Worm (Caenorhabditis elegans) whole organism, L1 larva: ENCODE measurements around the gene K01D12.20.

Experiments
- C16A3.4 ChIP-seq: fragments of 150-350 bp; optimal IDR thresholded peaks from 2 replicates; lab custom pipeline; 2014; ENCODE audit warnings: missing biosample characterization, missing genetic modification characterization
- aha-1 ChIP-seq: fragments of 150-350 bp; optimal IDR thresholded peaks from 2 replicates; lab custom pipeline; 2014; ENCODE audit warnings: missing biosample characterization, missing genetic modification characterization
- ama-1 ChIP-seq: fragments of 150-350 bp; optimal IDR thresholded peaks from 2 replicates; lab custom pipeline; 2014
- blmp-1 ChIP-seq: fragments of 150-350 bp; optimal IDR thresholded peaks from 2 replicates; lab custom pipeline; 2014; ENCODE audit warnings: missing biosample characterization, missing genetic modification characterization
- ceh-8 ChIP-seq: fragments of 200-800 bp; sonication (Bioruptor generic); optimal IDR thresholded peaks from 2 replicates; lab custom pipeline; 2018; ENCODE audit warnings: mild to moderate bottlenecking, missing genetic modification characterization, moderate library complexity, missing compliant biosample characterization
- dpl-1 ChIP-seq, 3 experiments: fragments of 150-350 bp in 2 of 3; sonication (generic microtip) in 1 of 3; optimal IDR thresholded peaks; 2 replicates each; lab custom pipeline; 2014 to 2017; ENCODE audit warnings: missing biosample characterization in 3 of 3, missing genetic modification characterization in 3 of 3, missing genetic modification reagents in 3 of 3
- dsc-1 ChIP-seq: sonication (generic microtip); optimal IDR thresholded peaks from 2 replicates; lab custom pipeline; 2016; ENCODE audit warnings: mild to moderate bottlenecking, missing genetic modification characterization, missing compliant biosample characterization
- efl-1 ChIP-seq, 4 experiments: fragments of 150-350 bp; optimal IDR thresholded peaks in 3 of 4; peaks in 1 of 4; 1 replicate in 1 of 4; 2 replicates in 3 of 4; lab custom pipeline; 2014; ENCODE audit warnings: missing biosample characterization in 2 of 4, missing genetic modification characterization in 2 of 4, missing genetic modification reagents in 2 of 4
- egl-13 ChIP-seq: sonication (generic microtip); optimal IDR thresholded peaks from 2 replicates; lab custom pipeline; 2016; ENCODE audit warnings: missing genotype, missing genetic modification reagents, missing genetic modification characterization, missing compliant biosample characterization
- egl-27 ChIP-seq, 2 experiments: fragments of 150-350 bp in 1 of 2; sonication (generic microtip); optimal IDR thresholded peaks; 3 replicates each; lab custom pipeline; 2017 to 2018; ENCODE audit warnings: missing biosample characterization in 2 of 2, missing genetic modification characterization in 2 of 2, missing genetic modification reagents in 2 of 2
- elt-3 ChIP-seq, 6 experiments: fragments of 150-350 bp in 1 of 6; sonication (generic microtip); optimal IDR thresholded peaks; 2 replicates each; lab custom pipeline; 2017 to 2018; ENCODE audit warnings: missing biosample characterization in 6 of 6, missing genetic modification characterization in 6 of 6, inconsistent platforms in 1 of 6
- ets-5 ChIP-seq: fragments of 200-800 bp; sonication (Bioruptor generic); IDR thresholded peaks from 2 replicates; pipeline ENCODE4 v1.3.6; 2022; ENCODE audit warnings: missing genetic modification characterization, missing compliant biosample characterization
- fkh-4 ChIP-seq: sonication (generic microtip); optimal IDR thresholded peaks from 2 replicates; lab custom pipeline; 2016; ENCODE audit warnings: missing compliant biosample characterization, missing genetic modification characterization, borderline replicate concordance
- hlh-4 ChIP-seq: sonication (generic microtip); optimal IDR thresholded peaks from 2 replicates; lab custom pipeline; 2016; ENCODE audit warnings: mild to moderate bottlenecking, missing genetic modification characterization, missing compliant biosample characterization
- hpl-2 ChIP-seq: fragments of 150-350 bp; optimal IDR thresholded peaks from 2 replicates; lab custom pipeline; 2014; ENCODE audit warnings: missing biosample characterization, missing genetic modification reagents, missing genetic modification characterization
- irx-1 ChIP-seq: sonication (generic microtip); optimal IDR thresholded peaks from 2 replicates; lab custom pipeline; 2016; ENCODE audit warnings: missing genetic modification characterization, missing compliant biosample characterization
- lin-14 ChIP-seq: fragments of 200-800 bp; sonication (Bioruptor generic); optimal IDR thresholded peaks from 2 replicates; lab custom pipeline; 2018; ENCODE audit warnings: mild to moderate bottlenecking, missing genetic modification characterization, moderate library complexity, missing compliant biosample characterization
- lin-39 ChIP-seq: fragments of 150-350 bp; optimal IDR thresholded peaks from 2 replicates; lab custom pipeline; 2014; ENCODE audit warnings: missing biosample characterization, missing genetic modification reagents, missing genetic modification characterization
- lsy-2 ChIP-seq, 2 experiments: fragments of 150-350 bp; optimal IDR thresholded peaks; 2 replicates each; lab custom pipeline; 2014; ENCODE audit warnings: missing biosample characterization in 2 of 2, missing genetic modification characterization in 2 of 2
- mdl-1 ChIP-seq, 2 experiments: fragments of 150-350 bp; optimal IDR thresholded peaks; 2 replicates each; lab custom pipeline; 2014 to 2017; ENCODE audit warnings: missing biosample characterization in 2 of 2, missing genetic modification characterization in 2 of 2, inconsistent platforms in 1 of 2
- nhr-12 ChIP-seq: sonication (generic microtip); optimal IDR thresholded peaks from 2 replicates; lab custom pipeline; 2017; ENCODE audit warnings: missing biosample characterization, missing genetic modification characterization
- nhr-19 ChIP-seq: fragments of 200-800 bp; sonication (Bioruptor generic); conservative IDR thresholded peaks from 2 replicates; pipeline ENCODE4 v1.3.6; 2022; ENCODE audit warnings: missing genetic modification characterization, missing compliant biosample characterization
- nhr-20 ChIP-seq: sonication (generic microtip); optimal IDR thresholded peaks from 2 replicates; lab custom pipeline; 2016; ENCODE audit warnings: mild to moderate bottlenecking, missing genetic modification characterization, missing compliant biosample characterization
- nhr-71 ChIP-seq: sonication (generic microtip); optimal IDR thresholded peaks from 2 replicates; lab custom pipeline; 2016; ENCODE audit warnings: mild to moderate bottlenecking, missing genetic modification characterization, moderate library complexity, missing compliant biosample characterization
- nhr-77 ChIP-seq: fragments of 150-350 bp; optimal IDR thresholded peaks from 2 replicates; lab custom pipeline; 2014; ENCODE audit warnings: missing biosample characterization, missing genetic modification characterization
- nhr-84 ChIP-seq: sonication (generic microtip); optimal IDR thresholded peaks from 2 replicates; lab custom pipeline; 2017; ENCODE audit warnings: missing biosample characterization, missing genetic modification characterization
- nhr-85 ChIP-seq: sonication (generic microtip); peaks from one replicate; lab custom pipeline; 2016; ENCODE audit warnings: missing genetic modification characterization, inconsistent platforms, missing compliant biosample characterization
- nhr-90 ChIP-seq: sonication (generic microtip); optimal IDR thresholded peaks from 2 replicates; lab custom pipeline; 2016; ENCODE audit warnings: mild to moderate bottlenecking, missing genetic modification characterization, missing compliant biosample characterization; ENCODE audit not compliant: poor library complexity
- pax-3 ChIP-seq: fragments of 200-800 bp; sonication (Bioruptor generic); optimal IDR thresholded peaks from 2 replicates; lab custom pipeline; 2018; ENCODE audit warnings: mild to moderate bottlenecking, missing genetic modification characterization, moderate library complexity, missing compliant biosample characterization
- pqm-1 ChIP-seq: sonication (generic microtip); optimal IDR thresholded peaks from 3 replicates; lab custom pipeline; 2017; ENCODE audit warnings: missing biosample characterization, missing genetic modification characterization
- sup-37 ChIP-seq: fragments of 200-800 bp; sonication (Bioruptor generic); optimal IDR thresholded peaks from 2 replicates; lab custom pipeline; 2018; ENCODE audit warnings: mild to moderate bottlenecking, missing genetic modification characterization, missing compliant biosample characterization
- vab-15 ChIP-seq: sonication (generic microtip); optimal IDR thresholded peaks from 2 replicates; lab custom pipeline; 2017; ENCODE audit warnings: missing genotype, mild to moderate bottlenecking, missing genetic modification characterization, missing compliant biosample characterization
- zag-1 ChIP-seq: fragments of 150-350 bp; optimal IDR thresholded peaks from 2 replicates; lab custom pipeline; 2014; ENCODE audit warnings: missing biosample characterization, missing genetic modification characterization
- zip-4 ChIP-seq: fragments of 200-800 bp; sonication (Bioruptor generic); optimal IDR thresholded peaks from 2 replicates; lab custom pipeline; 2018; ENCODE audit warnings: mild to moderate bottlenecking, missing genetic modification characterization, moderate library complexity, missing compliant biosample characterization
- ztf-11 ChIP-seq, 2 experiments: sonication (generic microtip); optimal IDR thresholded peaks; 2 replicates each; lab custom pipeline; 2016 to 2017; ENCODE audit warnings: missing genetic modification characterization in 2 of 2, missing biosample characterization in 1 of 2, missing compliant biosample characterization in 1 of 2

Gene K01D12.20

ce11 chrV:12353505-12353904, 47.1 kb downstream of the K01D12.20 start:
- no peak for TF ChIP-seq pqm-1
- no peak for TF ChIP-seq zag-1 (tag; lab: Kevin White, UChicago)
- no peak for TF ChIP-seq dsc-1
- no peak for TF ChIP-seq C16A3.4 (tag; lab: Kevin White, UChicago)
- TF ChIP-seq nhr-71: no peak
- TF ChIP-seq lin-39: no peak
- TF ChIP-seq nhr-12: no peak
- no peak for TF ChIP-seq blmp-1 (tag; lab: Kevin White, UChicago)
- no peak for TF ChIP-seq nhr-19 (GFP tag; lab: Robert Waterston, UW)
- no peak for TF ChIP-seq dpl-1 (GFP tag; optimal IDR thresholded peaks at IDR 0.05; lab: Kevin White, UChicago)
- no peak for TF ChIP-seq efl-1 (optimal IDR thresholded peaks at IDR 0.05; lab: Kevin White, UChicago)
- peak in 1 of 2 experiments; percentile 51 for TF ChIP-seq efl-1 (GFP tag; optimal IDR thresholded peaks at IDR 0.05 in 1 of 2; lab: Kevin White, UChicago)
- no peak for TF ChIP-seq nhr-77 (tag; lab: Kevin White, UChicago)
- TF ChIP-seq sup-37 (GFP tag; lab: Kevin White, UChicago): no peak
- TF ChIP-seq nhr-90 (tag; lab: Kevin White, UChicago): no peak
- TF ChIP-seq ceh-8 (GFP tag; lab: Kevin White, UChicago): peak; percentile 79
- TF ChIP-seq ets-5: no peak
- no peak for TF ChIP-seq nhr-84
- TF ChIP-seq hpl-2 (GFP tag; lab: Kevin White, UChicago): no peak
- TF ChIP-seq ztf-11 (tag; optimal IDR thresholded peaks at IDR 0.05; lab: Kevin White, UChicago): no peak
- TF ChIP-seq mdl-1 (tag; optimal IDR thresholded peaks at IDR 0.05; lab: Kevin White, UChicago): no peak
- no peak for TF ChIP-seq aha-1 (tag; lab: Kevin White, UChicago)
- peak; percentile 13 for TF ChIP-seq nhr-85

ce11 chrV:12352881-12353280, 47.7 kb downstream of the K01D12.20 start:
- TF ChIP-seq ama-1 (lab: Kevin White, UChicago) (peak; percentile 45), egl-13 (tag; lab: Kevin White, UChicago) (no peak)

ce11 chrV:12352445-12352844, 48.2 kb downstream of the K01D12.20 start, which contains the start of gene sqt-3:
Gene sqt-3 (plus strand): TSS chrV:12352745.
- no peak for TF ChIP-seq nhr-84
- TF ChIP-seq blmp-1 (tag; lab: Kevin White, UChicago): no peak
- TF ChIP-seq ceh-8 (GFP tag; lab: Kevin White, UChicago): no peak
- TF ChIP-seq lin-39: no peak
- no peak for TF ChIP-seq lin-14 (GFP tag; lab: Kevin White, UChicago)

- TF ChIP-seq hpl-2 (GFP tag; lab: Kevin White, UChicago) (no peak), elt-3 (tag; optimal IDR thresholded peaks at IDR 0.05; lab: Kevin White, UChicago) (peak in 1 of 6 experiments; percentile 7), vab-15 (tag; lab: Kevin White, UChicago) (no peak), pax-3 (tag; lab: Kevin White, UChicago) (no peak), hlh-4 (tag; lab: Kevin White, UChicago) (no peak), fkh-4 (tag; lab: Kevin White, UChicago) (no peak), zip-4 (no peak), nhr-12 (no peak), blmp-1 (tag; lab: Kevin White, UChicago) (peak; percentile 29), egl-27 (tag; optimal IDR thresholded peaks at IDR 0.05; lab: Kevin White, UChicago) (no peak), egl-13 (tag; lab: Kevin White, UChicago) (no peak), efl-1 (optimal IDR thresholded peaks at IDR 0.05; lab: Kevin White, UChicago) (no peak), efl-1 (GFP tag; optimal IDR thresholded peaks at IDR 0.05 in 1 of 2; lab: Kevin White, UChicago) (peak in 1 of 2 experiments; percentile 78), lsy-2 (tag; optimal IDR thresholded peaks at IDR 0.05; lab: Kevin White, UChicago) (no peak), irx-1 (no peak), nhr-20 (tag; lab: Kevin White, UChicago) (peak; percentile 3)
Observed at ce11 chrV:12351842-12352241, 48.8 kb downstream of the K01D12.20 start.
